Worm (Caenorhabditis elegans): ENCODE measurements around the gene pgap-2.

- TF ChIP-seq cebp-1 (GFP tag; IDR thresholded peaks at IDR 0.05), result no peak
- TF ChIP-seq cebp-1 (tag; optimal IDR thresholded peaks at IDR 0.05), result no peak
- no peak for TF ChIP-seq lag-1 (GFP tag; IDR thresholded peaks at IDR 0.05)
- TF ChIP-seq snpc-1.1 (tag; optimal IDR thresholded peaks at IDR 0.05; ENCODE audit: insufficient read depth), result no peak
- TF ChIP-seq hlh-26 (GFP tag; conservative IDR thresholded peaks at IDR 0.05), result no peak
- TF ChIP-seq ZK185.1 (tag; optimal IDR thresholded peaks at IDR 0.05; ENCODE audit: poor library complexity, severe bottlenecking), result no peak
- TF ChIP-seq unc-130 (GFP tag; optimal IDR thresholded peaks at IDR 0.05), result no peak
Measured at ce11 chrIII:4688356-4688755, 17.0 kb upstream of the pgap-2 start, which contains the start of gene tag-243.

Data from whole organism, young adult.